Worm (Caenorhabditis elegans) whole organism, young adult: ENCODE results near the gene srh-212.
A peak's percentile ranks its signal among the peaks of the same experiment; 100 is the strongest.

ENCODE experiments used
- B0261.1 ChIP-seq: sonication (generic microtip); optimal IDR thresholded peaks from 2 replicates; lab custom pipeline; 2016; ENCODE audit warnings: mild to moderate bottlenecking, missing genetic modification characterization, moderate library complexity, missing compliant biosample characterization
- C17E4.6 ChIP-seq: fragments of 200-800 bp; sonication (Bioruptor generic); IDR thresholded peaks from 2 replicates; pipeline ENCODE4 v1.3.6; 2022; ENCODE audit warnings: missing genetic modification reagents, missing genetic modification characterization, missing compliant biosample characterization
- F22D6.2 ChIP-seq: sonication (generic microtip); optimal IDR thresholded peaks from 2 replicates; lab custom pipeline; 2016; ENCODE audit warnings: mild to moderate bottlenecking, missing genetic modification characterization, missing compliant biosample characterization
- F33H1.4 ChIP-seq: fragments of 200-800 bp; sonication (Bioruptor generic); IDR thresholded peaks from 2 replicates; pipeline ENCODE4 v1.3.6; 2022; ENCODE audit warnings: missing genetic modification reagents, missing genetic modification characterization, missing compliant biosample characterization
- F37B4.10 ChIP-seq: fragments of 200-800 bp; sonication (Bioruptor generic); IDR thresholded peaks from 2 replicates; pipeline ENCODE4 v1.3.6; 2022; ENCODE audit warnings: missing genetic modification characterization, missing compliant biosample characterization
- T07F8.4 ChIP-seq: sonication (generic microtip); optimal IDR thresholded peaks from 2 replicates; lab custom pipeline; 2016; ENCODE audit warnings: mild to moderate bottlenecking, missing genetic modification characterization, moderate library complexity, missing compliant biosample characterization
- T26A5.8 ChIP-seq: sonication (generic microtip); optimal IDR thresholded peaks from 2 replicates; lab custom pipeline; 2016; ENCODE audit warnings: missing genetic modification characterization, missing compliant biosample characterization
- ZK185.1 ChIP-seq: sonication (generic microtip); optimal IDR thresholded peaks from 2 replicates; lab custom pipeline; 2016; ENCODE audit warnings: mild to moderate bottlenecking, missing genetic modification characterization, missing compliant biosample characterization; ENCODE audit not compliant: poor library complexity, severe bottlenecking
- aptf-2 ChIP-seq: fragments of 200-800 bp; sonication (Bioruptor generic); conservative IDR thresholded peaks from 2 replicates; pipeline ENCODE4 v1.3.6; 2022; ENCODE audit warnings: missing genetic modification reagents, missing genetic modification characterization, missing compliant biosample characterization
- atf-7 ChIP-seq: sonication (generic microtip); optimal IDR thresholded peaks from 2 replicates; lab custom pipeline; 2017; ENCODE audit warnings: mild to moderate bottlenecking, missing genetic modification characterization, missing compliant biosample characterization
- attf-3 ChIP-seq: fragments of 200-800 bp; sonication (Bioruptor generic); conservative IDR thresholded peaks from 2 replicates; pipeline ENCODE4 v1.3.6; 2022; ENCODE audit warnings: missing genetic modification reagents, missing genetic modification characterization, missing compliant biosample characterization
- attf-5 ChIP-seq: fragments of 200-800 bp; sonication (Bioruptor generic); optimal IDR thresholded peaks from 2 replicates; lab custom pipeline; 2018; ENCODE audit warnings: mild to moderate bottlenecking, missing genetic modification characterization, missing compliant biosample characterization
- ccch-3 ChIP-seq: fragments of 200-800 bp; sonication (Bioruptor generic); optimal IDR thresholded peaks from 2 replicates; lab custom pipeline; 2018; ENCODE audit warnings: mild to moderate bottlenecking, missing genetic modification characterization, missing compliant biosample characterization
- cebp-1 ChIP-seq, 2 experiments: fragments of 200-800 bp in 1 of 2; sonication (Bioruptor generic) in 1 of 2; sonication (generic microtip) in 1 of 2; IDR thresholded peaks in 1 of 2; optimal IDR thresholded peaks in 1 of 2; 2 replicates each; pipeline versions ENCODE4 v1.3.6 to Lab custom; 2017 to 2022; ENCODE audit warnings: missing compliant biosample characterization in 2 of 2, missing genetic modification characterization in 2 of 2, mild to moderate bottlenecking in 1 of 2, missing genetic modification reagents in 1 of 2, moderate library complexity in 1 of 2
- ceh-40 ChIP-seq: fragments of 200-800 bp; sonication (Bioruptor generic); IDR thresholded peaks from 2 replicates; pipeline ENCODE4 v1.3.6; 2022; ENCODE audit warnings: missing genetic modification characterization, missing compliant biosample characterization
- ceh-79 ChIP-seq: sonication (generic microtip); optimal IDR thresholded peaks from 2 replicates; lab custom pipeline; 2017; ENCODE audit warnings: mild to moderate bottlenecking, missing genetic modification characterization, missing compliant biosample characterization
- ceh-91 ChIP-seq: fragments of 200-800 bp; sonication (Bioruptor generic); IDR thresholded peaks from 2 replicates; pipeline ENCODE4 v1.3.6; 2022; ENCODE audit warnings: missing genetic modification reagents, missing genetic modification characterization, missing compliant biosample characterization
- dpff-1 ChIP-seq: sonication (generic microtip); optimal IDR thresholded peaks from 2 replicates; lab custom pipeline; 2017; ENCODE audit warnings: mild to moderate bottlenecking, missing genetic modification characterization, missing compliant biosample characterization
- dpl-1 ChIP-seq: fragments of 150-350 bp; optimal IDR thresholded peaks from 2 replicates; lab custom pipeline; 2014; ENCODE audit warnings: missing biosample characterization, missing genetic modification reagents, missing genetic modification characterization
- egl-18 ChIP-seq: fragments of 200-800 bp; sonication (Bioruptor generic); IDR thresholded peaks from 2 replicates; pipeline ENCODE4 v1.3.6; 2022; ENCODE audit warnings: missing genetic modification reagents, missing genetic modification characterization, missing compliant biosample characterization
- egrh-3 ChIP-seq: fragments of 200-800 bp; sonication (Bioruptor generic); IDR thresholded peaks from 2 replicates; pipeline ENCODE4 v1.3.6; 2022; ENCODE audit warnings: missing genetic modification reagents, missing genetic modification characterization, missing compliant biosample characterization
- fkh-3 ChIP-seq: sonication (generic microtip); optimal IDR thresholded peaks from 2 replicates; lab custom pipeline; 2016; ENCODE audit warnings: mild to moderate bottlenecking, missing genetic modification characterization, missing compliant biosample characterization
- him-1 ChIP-seq: sonication (generic microtip); optimal IDR thresholded peaks from 2 replicates; lab custom pipeline; 2016; ENCODE audit warnings: missing genotype, missing genetic modification reagents, missing genetic modification characterization, missing compliant biosample characterization
- hmg-1.2 ChIP-seq: fragments of 200-800 bp; sonication (Bioruptor generic); IDR thresholded peaks from 2 replicates; pipeline ENCODE4 v1.3.6; 2022; ENCODE audit warnings: missing genetic modification reagents, missing genetic modification characterization, missing compliant biosample characterization
- lag-1 ChIP-seq: fragments of 200-800 bp; sonication (Bioruptor generic); IDR thresholded peaks from 2 replicates; pipeline ENCODE4 v1.3.6; 2022; ENCODE audit warnings: missing genetic modification reagents, missing genetic modification characterization, missing compliant biosample characterization
- let-526 ChIP-seq: fragments of 200-800 bp; sonication (Bioruptor generic); IDR thresholded peaks from 2 replicates; pipeline ENCODE4 v1.3.6; 2022; ENCODE audit warnings: missing genetic modification reagents, missing genetic modification characterization, missing compliant biosample characterization
- lin-26 ChIP-seq: fragments of 200-800 bp; sonication (Bioruptor generic); IDR thresholded peaks from 2 replicates; pipeline ENCODE4 v1.3.6; 2022; ENCODE audit warnings: missing genetic modification reagents, missing genetic modification characterization, missing compliant biosample characterization
- lin-35 ChIP-seq, 3 experiments: fragments of 150-350 bp in 2 of 3; sonication (generic microtip) in 1 of 3; optimal IDR thresholded peaks; 2 replicates each; lab custom pipeline; 2014 to 2018; ENCODE audit warnings: missing biosample characterization in 3 of 3, missing genetic modification characterization in 3 of 3, missing genetic modification reagents in 3 of 3
- lin-54 ChIP-seq: fragments of 200-800 bp; sonication (Bioruptor generic); optimal IDR thresholded peaks from 2 replicates; lab custom pipeline; 2018; ENCODE audit warnings: mild to moderate bottlenecking, missing genetic modification characterization, missing compliant biosample characterization
- lsy-27 ChIP-seq: sonication (generic microtip); optimal IDR thresholded peaks from 2 replicates; lab custom pipeline; 2017; ENCODE audit warnings: missing genetic modification characterization, mild to moderate bottlenecking, missing compliant biosample characterization, antibody characterized with exemption, missing genotype, borderline replicate concordance; ENCODE audit not compliant: insufficient read depth
- madf-6 ChIP-seq: fragments of 200-800 bp; sonication (Bioruptor generic); IDR thresholded peaks from 2 replicates; pipeline ENCODE4 v1.3.6; 2022; ENCODE audit warnings: missing genetic modification reagents, missing genetic modification characterization, missing compliant biosample characterization
- mxl-1 ChIP-seq: sonication (generic microtip); optimal IDR thresholded peaks from 2 replicates; lab custom pipeline; 2016; ENCODE audit warnings: missing genetic modification characterization, missing compliant biosample characterization
- nfya-1 ChIP-seq: sonication (generic microtip); optimal IDR thresholded peaks from 2 replicates; lab custom pipeline; 2017; ENCODE audit warnings: antibody characterized with exemption, missing compliant biosample characterization, missing genetic modification characterization, borderline replicate concordance; ENCODE audit not compliant: insufficient read depth
- nfya-2 ChIP-seq: fragments of 200-800 bp; sonication (Bioruptor generic); IDR thresholded peaks from 2 replicates; pipeline ENCODE4 v1.3.6; 2022; ENCODE audit warnings: missing genetic modification reagents, missing genetic modification characterization, missing compliant biosample characterization
- rpc-1 ChIP-seq, 2 experiments: fragments of 150-350 bp in 1 of 2; sonication (generic microtip) in 1 of 2; optimal IDR thresholded peaks; 2 replicates each; lab custom pipeline; 2014 to 2018; ENCODE audit warnings: missing biosample characterization in 1 of 2, missing genetic modification characterization in 1 of 2, missing genetic modification reagents in 1 of 2, missing genotype in 1 of 2
- snpc-1.3 ChIP-seq: sonication (generic microtip); optimal IDR thresholded peaks from 2 replicates; lab custom pipeline; 2017; ENCODE audit warnings: missing genetic modification characterization, mild to moderate bottlenecking, missing compliant biosample characterization, antibody characterized with exemption, moderate library complexity, missing genotype, missing genetic modification reagents; ENCODE audit not compliant: insufficient read depth
- snpc-4 ChIP-seq, 5 experiments: fragments of 150-350 bp in 1 of 5; sonication (generic microtip) in 4 of 5; optimal IDR thresholded peaks; 2 replicates each; lab custom pipeline; 2014 to 2018; ENCODE audit warnings: missing genetic modification characterization in 5 of 5, missing biosample characterization in 3 of 5, antibody characterized with exemption in 2 of 5, mild to moderate bottlenecking in 2 of 5, missing compliant biosample characterization in 2 of 5, missing genotype in 2 of 5, moderate library complexity in 2 of 5, missing genetic modification reagents in 1 of 5
- tbp1 ChIP-seq: fragments of 200-800 bp; sonication (Bioruptor generic); optimal IDR thresholded peaks from 2 replicates; lab custom pipeline; 2018; ENCODE audit warnings: mild to moderate bottlenecking, missing genetic modification characterization, missing compliant biosample characterization
- tlf-1 ChIP-seq: fragments of 200-800 bp; sonication (Bioruptor generic); optimal IDR thresholded peaks from 2 replicates; lab custom pipeline; 2018; ENCODE audit warnings: mild to moderate bottlenecking, missing genetic modification characterization, missing compliant biosample characterization
- zfh-2 ChIP-seq: fragments of 200-800 bp; sonication (Bioruptor generic); conservative IDR thresholded peaks from 2 replicates; pipeline ENCODE4 v1.3.6; 2022; ENCODE audit warnings: missing genetic modification reagents, missing genetic modification characterization, missing compliant biosample characterization
- ztf-18 ChIP-seq: sonication (generic microtip); optimal IDR thresholded peaks from 2 replicates; lab custom pipeline; 2016; ENCODE audit warnings: missing genotype, mild to moderate bottlenecking, missing genetic modification characterization, missing compliant biosample characterization
- ztf-25 ChIP-seq: fragments of 200-800 bp; sonication (Bioruptor generic); IDR thresholded peaks from 2 replicates; pipeline ENCODE4 v1.3.6; 2022; ENCODE audit warnings: missing genetic modification reagents, missing genetic modification characterization, missing compliant biosample characterization
- ztf-26 ChIP-seq: sonication (generic microtip); optimal IDR thresholded peaks from 2 replicates; lab custom pipeline; 2017; ENCODE audit warnings: missing genetic modification characterization, missing compliant biosample characterization
- ztf-3 ChIP-seq: fragments of 200-800 bp; sonication (Bioruptor generic); optimal IDR thresholded peaks from 2 replicates; lab custom pipeline; 2018; ENCODE audit warnings: mild to moderate bottlenecking, missing genetic modification characterization, missing compliant biosample characterization

srh-212 gene

DNA sequence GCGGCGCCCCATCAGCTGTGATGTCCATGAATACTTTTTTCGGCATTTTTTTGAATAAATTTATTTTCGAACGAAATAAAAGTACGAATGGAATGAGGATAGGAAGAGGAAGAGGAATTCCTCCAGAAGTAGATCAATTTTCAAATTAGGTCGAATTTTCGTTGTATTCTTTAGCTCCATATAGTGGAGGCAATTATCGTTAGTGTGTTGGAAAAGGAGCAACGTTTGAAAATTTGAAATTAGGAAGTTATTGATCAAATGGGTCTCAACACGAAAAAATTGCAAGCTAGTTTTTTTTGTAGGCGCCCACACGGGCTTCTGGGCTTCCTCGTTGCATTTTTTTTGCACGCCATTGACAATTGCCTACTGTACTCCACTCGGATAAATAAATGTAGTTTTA lies 4.9 kb downstream of the srh-212 start, which contains the start of gene T22F3.12:
Gene T22F3.12, minus strand, starts transcription at position 101 of the 400 bp plus-strand sequence.
- TF ChIP-seq lin-54 (GFP tag; lab: Kevin White, UChicago) (no peak), atf-7 (tag; lab: Kevin White, UChicago) (no peak), C17E4.6 (GFP tag; lab: Robert Waterston, UW) (no peak), ztf-3 (GFP tag; lab: Kevin White, UChicago) (no peak), him-1 (no peak), let-526 (GFP tag; lab: Robert Waterston, UW) (no peak), snpc-4 (GFP tag; optimal IDR thresholded peaks at IDR 0.05; lab: Kevin White, UChicago) (no peak), snpc-4 (tag; optimal IDR thresholded peaks at IDR 0.05; lab: Kevin White, UChicago) (no peak), ztf-18 (tag; lab: Kevin White, UChicago) (no peak), attf-3 (GFP tag; lab: Robert Waterston, UW) (no peak), F22D6.2 (tag; lab: Kevin White, UChicago) (no peak), mxl-1 (no peak), ceh-91 (GFP tag; lab: Robert Waterston, UW) (no peak), egl-18 (GFP tag; lab: Robert Waterston, UW) (no peak), fkh-3 (no peak), cebp-1 (GFP tag; IDR thresholded peaks at IDR 0.05; lab: Robert Waterston, UW) (no peak), cebp-1 (tag; optimal IDR thresholded peaks at IDR 0.05; lab: Kevin White, UChicago) (no peak), aptf-2 (no peak), dpff-1 (tag; lab: Kevin White, UChicago) (no peak)

DNA sequence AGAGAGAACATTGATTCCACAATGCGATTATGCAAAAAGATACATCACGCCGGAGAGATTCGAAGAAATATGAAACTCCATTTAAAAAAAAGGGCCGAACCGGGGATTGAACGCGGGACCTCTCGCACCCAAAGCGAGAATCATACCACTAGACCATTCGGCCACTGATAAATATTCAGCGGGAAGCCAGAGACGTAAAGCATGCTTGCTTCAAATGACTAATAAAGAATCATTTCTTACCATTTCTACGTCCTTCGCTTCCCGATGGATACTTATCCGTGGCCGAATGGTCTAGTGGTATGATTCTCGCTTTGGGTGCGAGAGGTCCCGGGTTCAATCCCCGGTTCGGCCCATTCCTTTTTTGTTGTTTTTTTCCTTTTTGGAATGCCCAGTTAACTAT lies 8.7 kb downstream of the srh-212 start:
- TF ChIP-seq ceh-79 (tag; lab: Kevin White, UChicago) (no peak), ccch-3 (GFP tag; lab: Kevin White, UChicago) (no peak), egl-18 (GFP tag; lab: Robert Waterston, UW) (no peak), F22D6.2 (tag; lab: Kevin White, UChicago) (no peak), tbp1 (GFP tag; lab: Kevin White, UChicago) (peak; percentile 86), ztf-3 (GFP tag; lab: Kevin White, UChicago) (no peak), nfya-1 (no peak), lin-26 (GFP tag; lab: Robert Waterston, UW) (peak; percentile 87), T07F8.4 (no peak), ceh-40 (0 out of 2 replicates have a peak, but pooled peaks have one; percentile 62), lsy-27 (tag; lab: Kevin White, UChicago) (no peak), attf-5 (no peak), snpc-1.3 (tag; lab: Kevin White, UChicago) (peak; percentile 10), hmg-1.2 (GFP tag; lab: Robert Waterston, UW) (peak; percentile 35; the same call in 1 of the 2 replicates), nfya-2 (GFP tag; lab: Robert Waterston, UW) (no peak), ztf-25 (peak; percentile 69; the same call in 1 of the 2 replicates), rpc-1 (optimal IDR thresholded peaks at IDR 0.05; lab: Kevin White, UChicago) (peak; percentile 60), rpc-1 (tag; optimal IDR thresholded peaks at IDR 0.05; lab: Kevin White, UChicago) (peak; percentile 75), B0261.1 (tag; lab: Kevin White, UChicago) (peak; percentile 65), dpl-1 (GFP tag; lab: Kevin White, UChicago) (no peak), ZK185.1 (tag; lab: Kevin White, UChicago) (peak; percentile 5), egrh-3 (GFP tag; lab: Robert Waterston, UW) (no peak), C17E4.6 (GFP tag; lab: Robert Waterston, UW) (0 out of 2 replicates have a peak, but pooled peaks have one; percentile 38), T26A5.8 (tag; lab: Kevin White, UChicago) (no peak), zfh-2 (GFP tag; lab: Robert Waterston, UW) (no peak), madf-6 (GFP tag; lab: Robert Waterston, UW) (peak; percentile 37; the same call in 1 of the 2 replicates), let-526 (GFP tag; lab: Robert Waterston, UW) (no peak), aptf-2 (no peak), tlf-1 (GFP tag; lab: Kevin White, UChicago) (no peak), lag-1 (no peak), snpc-4 (GFP tag; optimal IDR thresholded peaks at IDR 0.05; lab: Kevin White, UChicago) (no peak), snpc-4 (tag; optimal IDR thresholded peaks at IDR 0.05; lab: Kevin White, UChicago) (no peak), F37B4.10 (GFP tag; lab: Robert Waterston, UW) (no peak), ztf-26 (tag; lab: Kevin White, UChicago) (no peak), F33H1.4 (0 out of 2 replicates have a peak, but pooled peaks have one; percentile 15), lin-35 (GFP tag; optimal IDR thresholded peaks at IDR 0.05; lab: Kevin White, UChicago) (no peak)
